Fruit fly (Drosophila melanogaster): ENCODE data around the gene sala.

Gene sala

dm6 chr2L:11452601-11453345, 31.7 kb upstream of the sala start (continued):
- TF ChIP-seq CG9437 (GFP tag; optimal IDR thresholded peaks at IDR 0.05) (no peak), kah (GFP tag; optimal IDR thresholded peaks at IDR 0.05) (no peak), ro (GFP tag; IDR thresholded peaks at IDR 0.05) (no peak), lola (GFP tag; optimal IDR thresholded peaks at IDR 0.05) (peak in 1 of 3 experiments; percentile 90), hbn (GFP tag; IDR thresholded peaks at IDR 0.05; ENCODE audit: partially characterized antibody) (no peak), salm (tag; optimal IDR thresholded peaks at IDR 0.05) (peak; percentile 15), CG3995 (GFP tag; optimal IDR thresholded peaks at IDR 0.05) (no peak), inv (GFP tag; IDR thresholded peaks at IDR 0.05; ENCODE audit: partially characterized antibody) (no peak), tgo (GFP tag; IDR thresholded peaks at IDR 0.05) (no peak; the same call in 2 of the 3 replicates), CG8944 (GFP tag; optimal IDR thresholded peaks at IDR 0.05) (peak; percentile 24), Neu2 (GFP tag; optimal IDR thresholded peaks at IDR 0.05; ENCODE audit: borderline replicate concordance) (peak; percentile 38), CG12942 (GFP tag; optimal IDR thresholded peaks at IDR 0.05) (peak; percentile 27), sqz (GFP tag; optimal IDR thresholded peaks at IDR 0.05) (peak; percentile 22), Dll (GFP tag; IDR thresholded peaks at IDR 0.05; ENCODE audit: partially characterized antibody) (no peak), run (tag; optimal IDR thresholded peaks at IDR 0.05) (no peak), tin (GFP tag; optimal IDR thresholded peaks at IDR 0.05) (peak; percentile 51), B-H1 (GFP tag; IDR thresholded peaks at IDR 0.05) (no peak), cad (GFP tag; optimal IDR thresholded peaks at IDR 0.05) (peak; percentile 98), fru (optimal IDR thresholded peaks at IDR 0.05) (no peak), CG6654 (GFP tag; optimal IDR thresholded peaks at IDR 0.05) (no peak), NC2α (GFP tag; optimal IDR thresholded peaks at IDR 0.05) (peak; percentile 41), Myb (GFP tag; optimal IDR thresholded peaks at IDR 0.05) (no peak), Mrtf (GFP tag; IDR thresholded peaks at IDR 0.05) (no peak), exex (tag; optimal IDR thresholded peaks at IDR 0.05) (no peak), CG17802 (tag; optimal IDR thresholded peaks at IDR 0.05) (no peak), HmgD (GFP tag; optimal IDR thresholded peaks at IDR 0.05) (no peak), zfh2 (GFP tag; optimal IDR thresholded peaks at IDR 0.05) (no peak), scrt (GFP tag; optimal IDR thresholded peaks at IDR 0.05) (no peak), CG8765 (GFP tag; IDR thresholded peaks at IDR 0.05) (peak; percentile 78), Nf-YC (tag; optimal IDR thresholded peaks at IDR 0.05) (no peak), CG11695 (GFP tag; IDR thresholded peaks at IDR 0.05) (0 out of 3 replicates have a peak, but pooled peaks have one; percentile 13), CTCF (GFP tag; optimal IDR thresholded peaks at IDR 0.05) (no peak), CG2120 (GFP tag; optimal IDR thresholded peaks at IDR 0.05) (no peak), Med (GFP tag) (peak; percentile 83), Six4 (GFP tag; optimal IDR thresholded peaks at IDR 0.05) (peak; percentile 40), vnd (GFP tag; IDR thresholded peaks at IDR 0.05; ENCODE audit: partially characterized antibody) (no peak), Ets97D (GFP tag; optimal IDR thresholded peaks at IDR 0.05) (no peak), CG8089 (GFP tag; optimal IDR thresholded peaks at IDR 0.05) (peak; percentile 43), CG13287 (GFP tag; IDR thresholded peaks at IDR 0.05; ENCODE audit: partially characterized antibody) (no peak), ATbp (GFP tag; optimal IDR thresholded peaks at IDR 0.05) (peak; percentile 23), CG5180 (GFP tag; optimal IDR thresholded peaks at IDR 0.05) (no peak), CG11398 (GFP tag; optimal IDR thresholded peaks at IDR 0.05) (no peak), fd64A (GFP tag; optimal IDR thresholded peaks at IDR 0.05) (no peak), Rx (GFP tag; IDR thresholded peaks at IDR 0.05) (no peak), CG42726 (GFP tag; IDR thresholded peaks at IDR 0.05; ENCODE audit: partially characterized antibody) (no peak), cas (GFP tag; IDR thresholded peaks at IDR 0.05) (no peak), CG13296 (GFP tag; optimal IDR thresholded peaks at IDR 0.05) (no peak), CG1233 (GFP tag; optimal IDR thresholded peaks at IDR 0.05) (peak; percentile 38), dysf (GFP tag; IDR thresholded peaks at IDR 0.05) (0 out of 3 replicates have a peak, but pooled peaks have one; percentile 17), CG1602 (GFP tag; optimal IDR thresholded peaks at IDR 0.05) (peak; percentile 51)
